Worm (Caenorhabditis elegans) whole organism, L1 larva: Measurements from ENCODE around the gene srlf-15.

Experiments used
- C04F5.9 ChIP-seq: sonication (generic microtip); optimal IDR thresholded peaks from 2 replicates; lab custom pipeline; 2016; ENCODE audit warnings: missing genetic modification characterization, missing compliant biosample characterization
- blmp-1 ChIP-seq: fragments of 150-350 bp; optimal IDR thresholded peaks from 2 replicates; lab custom pipeline; 2014; ENCODE audit warnings: missing biosample characterization, missing genetic modification characterization
- ceh-8 ChIP-seq: fragments of 200-800 bp; sonication (Bioruptor generic); optimal IDR thresholded peaks from 2 replicates; lab custom pipeline; 2018; ENCODE audit warnings: mild to moderate bottlenecking, missing genetic modification characterization, moderate library complexity, missing compliant biosample characterization
- ceh-82 ChIP-seq, 3 experiments: fragments of 150-350 bp in 1 of 3; sonication (generic microtip) in 2 of 3; optimal IDR thresholded peaks; 2 replicates each; lab custom pipeline; 2014 to 2017; ENCODE audit warnings: missing biosample characterization in 3 of 3, missing genetic modification characterization in 3 of 3
- ceh-88 ChIP-seq: fragments of 200-800 bp; sonication (Bioruptor generic); IDR thresholded peaks from 2 replicates; pipeline ENCODE4 v1.3.6; 2022; ENCODE audit warnings: missing genetic modification characterization, missing compliant biosample characterization
- dsc-1 ChIP-seq: sonication (generic microtip); optimal IDR thresholded peaks from 2 replicates; lab custom pipeline; 2016; ENCODE audit warnings: mild to moderate bottlenecking, missing genetic modification characterization, missing compliant biosample characterization
- efl-1 ChIP-seq, 4 experiments: fragments of 150-350 bp; optimal IDR thresholded peaks in 3 of 4; peaks in 1 of 4; 1 replicate in 1 of 4; 2 replicates in 3 of 4; lab custom pipeline; 2014; ENCODE audit warnings: missing biosample characterization in 2 of 4, missing genetic modification characterization in 2 of 4, missing genetic modification reagents in 2 of 4
- egl-13 ChIP-seq: sonication (generic microtip); optimal IDR thresholded peaks from 2 replicates; lab custom pipeline; 2016; ENCODE audit warnings: missing genotype, missing genetic modification reagents, missing genetic modification characterization, missing compliant biosample characterization
- elt-2 ChIP-seq: sonication (generic microtip); optimal IDR thresholded peaks from 2 replicates; lab custom pipeline; 2016; ENCODE audit warnings: missing genetic modification characterization, mild to moderate bottlenecking, inconsistent platforms, missing compliant biosample characterization, missing genetic modification reagents
- elt-3 ChIP-seq, 6 experiments: fragments of 150-350 bp in 1 of 6; sonication (generic microtip); optimal IDR thresholded peaks; 2 replicates each; lab custom pipeline; 2017 to 2018; ENCODE audit warnings: missing biosample characterization in 6 of 6, missing genetic modification characterization in 6 of 6, inconsistent platforms in 1 of 6
- ets-5 ChIP-seq: fragments of 200-800 bp; sonication (Bioruptor generic); IDR thresholded peaks from 2 replicates; pipeline ENCODE4 v1.3.6; 2022; ENCODE audit warnings: missing genetic modification characterization, missing compliant biosample characterization
- fkh-4 ChIP-seq: sonication (generic microtip); optimal IDR thresholded peaks from 2 replicates; lab custom pipeline; 2016; ENCODE audit warnings: missing compliant biosample characterization, missing genetic modification characterization, borderline replicate concordance
- fos-1 ChIP-seq: fragments of 150-350 bp; optimal IDR thresholded peaks from 2 replicates; lab custom pipeline; 2014; ENCODE audit warnings: missing biosample characterization, missing genetic modification characterization
- hlh-4 ChIP-seq: sonication (generic microtip); optimal IDR thresholded peaks from 2 replicates; lab custom pipeline; 2016; ENCODE audit warnings: mild to moderate bottlenecking, missing genetic modification characterization, missing compliant biosample characterization
- irx-1 ChIP-seq: sonication (generic microtip); optimal IDR thresholded peaks from 2 replicates; lab custom pipeline; 2016; ENCODE audit warnings: missing genetic modification characterization, missing compliant biosample characterization
- lin-14 ChIP-seq: fragments of 200-800 bp; sonication (Bioruptor generic); optimal IDR thresholded peaks from 2 replicates; lab custom pipeline; 2018; ENCODE audit warnings: mild to moderate bottlenecking, missing genetic modification characterization, moderate library complexity, missing compliant biosample characterization
- lin-35 ChIP-seq, 2 experiments: fragments of 150-350 bp; optimal IDR thresholded peaks; 2 replicates each; lab custom pipeline; 2014; ENCODE audit warnings: missing biosample characterization in 2 of 2, missing genetic modification characterization in 2 of 2, missing genetic modification reagents in 2 of 2
- lin-39 ChIP-seq: fragments of 150-350 bp; optimal IDR thresholded peaks from 2 replicates; lab custom pipeline; 2014; ENCODE audit warnings: missing biosample characterization, missing genetic modification reagents, missing genetic modification characterization
- lir-3 ChIP-seq: sonication (generic microtip); optimal IDR thresholded peaks from 2 replicates; lab custom pipeline; 2016; ENCODE audit warnings: mild to moderate bottlenecking, missing genetic modification characterization, moderate library complexity, missing compliant biosample characterization; ENCODE audit not compliant: poor library complexity
- lsy-2 ChIP-seq, 2 experiments: fragments of 150-350 bp; optimal IDR thresholded peaks; 2 replicates each; lab custom pipeline; 2014; ENCODE audit warnings: missing biosample characterization in 2 of 2, missing genetic modification characterization in 2 of 2
- mdl-1 ChIP-seq, 2 experiments: fragments of 150-350 bp; optimal IDR thresholded peaks; 2 replicates each; lab custom pipeline; 2014 to 2017; ENCODE audit warnings: missing biosample characterization in 2 of 2, missing genetic modification characterization in 2 of 2, inconsistent platforms in 1 of 2
- nhr-11 ChIP-seq: fragments of 150-350 bp; optimal IDR thresholded peaks from 2 replicates; lab custom pipeline; 2014; ENCODE audit warnings: missing biosample characterization, missing genetic modification characterization
- nhr-47 ChIP-seq: sonication (generic microtip); optimal IDR thresholded peaks from 2 replicates; lab custom pipeline; 2016; ENCODE audit warnings: mild to moderate bottlenecking, missing genetic modification characterization, moderate library complexity, missing compliant biosample characterization
- nhr-71 ChIP-seq: sonication (generic microtip); optimal IDR thresholded peaks from 2 replicates; lab custom pipeline; 2016; ENCODE audit warnings: mild to moderate bottlenecking, missing genetic modification characterization, moderate library complexity, missing compliant biosample characterization
- nhr-84 ChIP-seq: sonication (generic microtip); optimal IDR thresholded peaks from 2 replicates; lab custom pipeline; 2017; ENCODE audit warnings: missing biosample characterization, missing genetic modification characterization
- nhr-85 ChIP-seq: sonication (generic microtip); peaks from one replicate; lab custom pipeline; 2016; ENCODE audit warnings: missing genetic modification characterization, inconsistent platforms, missing compliant biosample characterization
- pqm-1 ChIP-seq: sonication (generic microtip); optimal IDR thresholded peaks from 3 replicates; lab custom pipeline; 2017; ENCODE audit warnings: missing biosample characterization, missing genetic modification characterization
- swsn-7 ChIP-seq: sonication (generic microtip); optimal IDR thresholded peaks from 2 replicates; lab custom pipeline; 2016; ENCODE audit warnings: missing genetic modification characterization, missing compliant biosample characterization
- tbx-2 ChIP-seq: sonication (generic microtip); optimal IDR thresholded peaks from 2 replicates; lab custom pipeline; 2016; ENCODE audit warnings: missing genetic modification characterization, missing compliant biosample characterization
- unc-30 ChIP-seq: sonication (generic microtip); optimal IDR thresholded peaks from 2 replicates; lab custom pipeline; 2017; ENCODE audit warnings: missing biosample characterization, missing genetic modification characterization
- unc-98 ChIP-seq: fragments of 200-800 bp; sonication (Bioruptor generic); IDR thresholded peaks from 2 replicates; pipeline ENCODE4 v1.3.6; 2022; ENCODE audit warnings: missing genetic modification characterization, missing compliant biosample characterization
- ztf-11 ChIP-seq, 2 experiments: sonication (generic microtip); optimal IDR thresholded peaks; 2 replicates each; lab custom pipeline; 2016 to 2017; ENCODE audit warnings: missing genetic modification characterization in 2 of 2, missing biosample characterization in 1 of 2, missing compliant biosample characterization in 1 of 2

The srlf-15 gene

DNA sequence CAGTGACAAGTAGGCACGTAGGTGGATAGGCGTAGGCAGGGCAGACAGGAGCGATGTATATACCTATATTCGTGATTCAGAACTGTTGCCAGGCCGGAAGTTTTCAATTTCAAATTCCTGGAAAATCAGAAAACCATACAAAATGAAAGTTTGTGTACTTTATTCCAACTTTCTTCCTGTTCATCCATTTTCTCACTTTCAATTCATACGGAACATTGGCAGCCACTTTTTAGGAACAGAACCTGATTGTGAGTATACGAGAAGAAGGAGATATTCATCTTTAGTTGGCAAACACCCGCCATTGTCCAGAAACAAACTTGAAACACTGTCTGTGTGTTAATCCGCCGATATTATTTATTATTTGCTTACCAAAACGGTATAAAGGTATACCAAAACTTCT lies at the start of gene srlf-15:
Gene srlf-15, plus strand, starts transcription at position 301 of the 400 bp plus-strand sequence.
- TF ChIP-seq nhr-84 (tag; lab: Kevin White, UChicago) (no peak), hlh-4 (tag; lab: Kevin White, UChicago) (no peak), mdl-1 (tag; optimal IDR thresholded peaks at IDR 0.05; lab: Kevin White, UChicago) (no peak), nhr-11 (tag; lab: Kevin White, UChicago) (no peak), ceh-8 (no peak), pqm-1 (tag; lab: Kevin White, UChicago) (no peak), elt-3 (tag; optimal IDR thresholded peaks at IDR 0.05; lab: Kevin White, UChicago) (no peak), fkh-4 (tag; lab: Kevin White, UChicago) (no peak), irx-1 (tag; lab: Kevin White, UChicago) (no peak), tbx-2 (tag; lab: Kevin White, UChicago) (no peak), ceh-82 (tag; optimal IDR thresholded peaks at IDR 0.05; lab: Kevin White, UChicago) (no peak), lin-35 (GFP tag; optimal IDR thresholded peaks at IDR 0.05; lab: Kevin White, UChicago) (no peak), dsc-1 (tag; lab: Kevin White, UChicago) (no peak), elt-2 (tag; lab: Kevin White, UChicago) (no peak), unc-30 (tag; lab: Kevin White, UChicago) (no peak), lir-3 (tag; lab: Kevin White, UChicago) (no peak), lin-39 (no peak)

DNA sequence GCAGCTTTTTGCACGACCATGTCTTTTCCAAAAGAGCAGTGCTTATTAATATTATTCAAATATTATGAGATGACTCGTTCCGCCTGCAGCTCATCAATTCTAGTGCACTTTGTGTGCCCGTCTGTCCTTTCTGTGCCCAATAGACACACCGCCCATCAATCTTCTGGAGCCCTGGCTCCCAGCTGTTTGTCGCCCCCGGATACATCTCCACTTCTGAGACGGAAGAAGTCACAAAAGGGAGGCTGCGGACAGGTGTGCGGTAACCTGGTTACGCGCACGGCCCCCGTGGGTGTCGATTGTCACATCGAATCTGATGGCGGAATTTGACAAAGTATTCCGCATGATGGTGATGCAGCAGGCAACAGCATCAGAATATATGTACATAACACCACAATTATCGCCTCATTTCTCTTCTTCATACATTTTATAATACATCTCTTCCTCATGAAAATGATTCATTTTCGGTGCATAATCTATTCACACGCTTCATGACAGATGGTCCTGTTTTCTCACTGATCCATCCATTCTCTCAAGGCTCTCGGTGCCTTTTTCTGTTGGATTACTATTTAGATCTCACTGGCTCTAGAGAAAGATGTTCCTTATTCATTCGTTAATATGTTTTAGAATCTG lies 49.3 kb upstream of the srlf-15 start:
- TF ChIP-seq ceh-88 (GFP tag; lab: Robert Waterston, UW) (no peak), tbx-2 (tag; lab: Kevin White, UChicago) (peak; percentile 24), nhr-85 (peak; percentile 57), irx-1 (tag; lab: Kevin White, UChicago) (no peak), unc-98 (no peak), ztf-11 (tag; optimal IDR thresholded peaks at IDR 0.05; lab: Kevin White, UChicago) (peak in 1 of 2 experiments; percentile 14)
- TF ChIP-seq, all 84 proteins: peak for 3

DNA sequence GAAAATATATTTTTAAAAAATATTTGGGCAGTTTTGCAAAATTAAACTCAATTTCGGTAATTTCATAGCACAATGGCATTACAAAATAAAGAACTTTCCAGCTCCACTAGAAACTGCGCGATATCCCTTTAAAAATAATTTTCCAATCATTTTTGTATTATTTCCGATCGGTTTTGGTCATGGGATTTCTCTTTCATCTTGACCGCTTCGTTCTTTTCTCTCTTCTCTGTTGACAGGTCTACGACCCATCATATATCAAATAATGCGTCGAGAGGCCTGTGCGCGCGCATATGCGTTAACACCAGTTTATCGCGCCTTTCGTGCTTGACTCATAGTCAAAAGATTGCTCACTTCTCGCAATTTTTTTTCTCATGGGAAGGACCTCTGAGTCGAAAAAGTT lies 47.3 kb upstream of the srlf-15 start:
- peak; percentile 74 for TF ChIP-seq blmp-1 (tag; lab: Kevin White, UChicago)
- TF ChIP-seq lin-35 (GFP tag; optimal IDR thresholded peaks at IDR 0.05; lab: Kevin White, UChicago) = peak in 1 of 2 experiments; percentile 6
- no peak for TF ChIP-seq swsn-7
- peak; percentile 53 for TF ChIP-seq nhr-85

DNA sequence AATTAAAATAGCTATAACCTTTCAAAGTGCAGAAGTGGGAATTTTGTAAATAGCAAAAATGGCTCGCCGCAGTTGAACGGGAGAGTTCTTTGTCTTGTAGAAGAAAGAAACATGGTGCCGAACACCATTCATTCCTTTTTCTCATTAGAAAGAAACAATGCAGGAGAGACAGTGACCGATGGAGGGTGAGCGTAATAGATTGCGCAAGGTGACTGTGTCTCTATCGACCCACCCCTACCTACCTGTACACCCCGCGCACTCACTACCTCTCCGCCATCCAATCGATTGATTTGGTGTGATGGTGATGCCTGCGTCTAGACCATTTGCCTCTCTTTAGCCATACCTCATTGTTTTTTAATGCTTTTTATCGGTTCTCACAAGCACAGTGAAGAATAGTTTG lies 46.7 kb upstream of the srlf-15 start:
- TF ChIP-seq lin-14 (GFP tag; lab: Kevin White, UChicago) = no peak
- TF ChIP-seq pqm-1 (tag; lab: Kevin White, UChicago) = no peak
- TF ChIP-seq ets-5 (GFP tag; lab: Robert Waterston, UW) = no peak
- TF ChIP-seq elt-3 (tag; optimal IDR thresholded peaks at IDR 0.05; lab: Kevin White, UChicago) = no peak
- no peak for TF ChIP-seq C04F5.9 (tag; lab: Kevin White, UChicago)
- TF ChIP-seq nhr-47 (tag; lab: Kevin White, UChicago) = no peak

DNA sequence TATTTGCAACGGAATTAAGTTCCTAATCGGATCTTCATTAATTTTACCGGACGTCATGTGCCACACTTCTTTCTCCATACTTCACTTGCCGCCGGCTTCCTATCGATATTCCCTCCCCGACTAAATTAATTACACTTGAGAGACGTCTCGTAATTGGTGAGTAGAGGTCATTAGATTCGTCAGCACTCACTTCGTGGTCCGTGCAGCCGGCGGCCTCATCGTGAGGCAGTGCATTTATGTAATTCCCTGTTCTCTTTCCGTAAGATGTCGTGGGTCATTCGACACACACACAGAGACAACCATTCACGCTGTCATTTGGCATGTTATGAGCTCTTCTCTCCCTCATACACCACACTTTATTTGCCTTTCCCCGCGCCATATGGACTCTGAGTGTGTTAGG lies 45.3 kb upstream of the srlf-15 start:
- peak in 1 of 2 experiments; percentile 8 for TF ChIP-seq lsy-2 (tag; optimal IDR thresholded peaks at IDR 0.05; lab: Kevin White, UChicago)
- no peak for TF ChIP-seq elt-2 (tag; lab: Kevin White, UChicago)
- no peak for TF ChIP-seq efl-1 (optimal IDR thresholded peaks at IDR 0.05; lab: Kevin White, UChicago)
- TF ChIP-seq efl-1 (GFP tag; optimal IDR thresholded peaks at IDR 0.05 in 1 of 2; lab: Kevin White, UChicago) = no peak
- TF ChIP-seq nhr-71 (tag; lab: Kevin White, UChicago) = peak; percentile 5
- peak; percentile 70 for TF ChIP-seq lin-14 (GFP tag; lab: Kevin White, UChicago)
- TF ChIP-seq egl-13 (tag; lab: Kevin White, UChicago) = peak; percentile 10
- no peak for TF ChIP-seq fos-1 (tag; lab: Kevin White, UChicago)
- peak; percentile 21 for TF ChIP-seq tbx-2 (tag; lab: Kevin White, UChicago)
